Worm (Caenorhabditis elegans): ENCODE measurements around the gene nhr-78.

ce11 chrIV:4307227-4307946 lies 29.7 kb upstream of the nhr-78 start, which contains the start of gene set-9:
- TF ChIP-seq fkh-10 (GFP tag; optimal IDR thresholded peaks at IDR 0.05) (no peak), lin-13 (GFP tag; optimal IDR thresholded peaks at IDR 0.05) (no peak), aly-2 (tag; optimal IDR thresholded peaks at IDR 0.05) (no peak), nhr-28 (tag; optimal IDR thresholded peaks at IDR 0.05) (no peak), R02D3.7 (tag; optimal IDR thresholded peaks at IDR 0.05) (no peak), ama-1 (optimal IDR thresholded peaks at IDR 0.05) (no peak), lsy-2 (tag; optimal IDR thresholded peaks at IDR 0.05) (no peak), mdt-29 (GFP tag; IDR thresholded peaks at IDR 0.05) (no peak), pqm-1 (tag; optimal IDR thresholded peaks at IDR 0.05) (no peak), madf-9 (GFP tag; conservative IDR thresholded peaks at IDR 0.05) (no peak), sdz-12 (GFP tag; optimal IDR thresholded peaks at IDR 0.05) (no peak)
